Worm (Caenorhabditis elegans) whole organism, midembryonic: ENCODE data around the gene ZK177.12.

Source experiments
- T22C8.4 ChIP-seq: fragments of 200-800 bp; sonication (Bioruptor generic); IDR thresholded peaks from 2 replicates; pipeline ENCODE4 v1.3.6; 2022; ENCODE audit warnings: missing genetic modification characterization, missing compliant biosample characterization
- cog-1 ChIP-seq: sonication (generic microtip); optimal IDR thresholded peaks from 2 replicates; lab custom pipeline; 2016; ENCODE audit warnings: missing genetic modification characterization, missing compliant biosample characterization
- flt-1 ChIP-seq: fragments of 200-800 bp; sonication (Bioruptor generic); IDR thresholded peaks from 2 replicates; pipeline ENCODE4 v1.3.6; 2022; ENCODE audit warnings: missing genetic modification characterization, missing compliant biosample characterization
- tab-1 ChIP-seq: fragments of 200-800 bp; sonication (Bioruptor generic); IDR thresholded peaks from 2 replicates; pipeline ENCODE4 v1.3.6; 2022; ENCODE audit warnings: missing genetic modification characterization, missing compliant biosample characterization
- ztf-23 ChIP-seq: fragments of 200-800 bp; sonication (Bioruptor generic); IDR thresholded peaks from 2 replicates; pipeline ENCODE4 v1.3.6; 2022; ENCODE audit warnings: missing genetic modification reagents, missing genetic modification characterization, missing compliant biosample characterization
- ztf-29 ChIP-seq: fragments of 200-800 bp; sonication (Bioruptor generic); IDR thresholded peaks from 2 replicates; pipeline ENCODE4 v1.3.6; 2022; ENCODE audit warnings: missing genetic modification reagents, missing genetic modification characterization, missing compliant biosample characterization

The ZK177.12 gene

DNA sequence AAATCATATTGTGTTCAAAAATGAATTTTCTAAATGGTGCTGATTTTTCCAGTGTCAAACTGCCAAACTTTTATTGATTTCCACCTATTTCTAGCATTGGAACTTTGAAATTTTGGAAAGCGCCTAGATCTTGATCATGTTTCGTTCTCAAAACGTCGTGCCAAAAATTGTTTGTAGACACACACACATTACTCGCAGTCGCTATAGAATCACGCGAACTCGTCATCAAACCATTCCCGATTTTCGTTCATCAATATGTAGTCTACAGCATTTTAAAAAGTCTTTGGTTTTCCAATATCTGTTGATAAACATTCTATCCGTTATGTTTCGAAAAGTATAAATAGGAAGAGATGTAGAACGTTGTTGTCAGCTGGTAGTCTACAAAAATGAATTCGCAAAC lies 48.8 kb downstream of the ZK177.12 start, which contains the start of the genes C17C3.1 and C17C3.15:
Gene C17C3.1, plus strand, starts transcription at position 301 of the 400 bp plus-strand sequence.
Gene C17C3.15, plus strand, starts transcription at position 383 of the 400 bp plus-strand sequence.
- TF ChIP-seq ztf-23 (GFP tag; lab: Robert Waterston, UW) (no peak), cog-1 (tag; lab: Kevin White, UChicago) (no peak), ztf-29 (GFP tag; lab: Robert Waterston, UW) (no peak), flt-1 (GFP tag; lab: Robert Waterston, UW) (no peak), tab-1 (GFP tag; lab: Robert Waterston, UW) (no peak), T22C8.4 (no peak)
